Fruit fly (Drosophila melanogaster): ENCODE data around the gene neo.
A peak's percentile ranks its signal among the peaks of the same experiment; 100 is the strongest.

neo gene

dm6 chr3R:29861432-29862249 is 42.7 kb downstream of the neo start, which contains the start of the genes CG15514 and RpS8 (continued):
- TF ChIP-seq CG17612 (GFP tag; IDR thresholded peaks at IDR 0.05) (no peak), ems (GFP tag; optimal IDR thresholded peaks at IDR 0.05) (no peak), CG13296 (GFP tag; optimal IDR thresholded peaks at IDR 0.05) (peak; percentile 70), Jarid2 (GFP tag; optimal IDR thresholded peaks at IDR 0.05) (no peak), dan (GFP tag; IDR thresholded peaks at IDR 0.05) (no peak), CG14965 (GFP tag; optimal IDR thresholded peaks at IDR 0.05; ENCODE audit: borderline replicate concordance) (no peak), sc (optimal IDR thresholded peaks at IDR 0.05) (no peak), sc (GFP tag; optimal IDR thresholded peaks at IDR 0.05) (peak; percentile 17), CG7271 (tag; optimal IDR thresholded peaks at IDR 0.05) (peak; percentile 2), sima (GFP tag; optimal IDR thresholded peaks at IDR 0.05) (no peak), CG6254 (GFP tag; optimal IDR thresholded peaks at IDR 0.05) (peak; percentile 35), CG14050 (GFP tag; IDR thresholded peaks at IDR 0.05) (no peak), pho (GFP tag; optimal IDR thresholded peaks at IDR 0.05) (peak; percentile 6), klu (GFP tag; IDR thresholded peaks at IDR 0.05) (no peak), repo (GFP tag; optimal IDR thresholded peaks at IDR 0.05) (no peak), CG18599 (GFP tag; optimal IDR thresholded peaks at IDR 0.05) (peak; percentile 81), CG12155 (GFP tag; optimal IDR thresholded peaks at IDR 0.05) (peak; percentile 19), z (GFP tag; IDR thresholded peaks at IDR 0.05) (no peak), CG4424 (GFP tag; optimal IDR thresholded peaks at IDR 0.05) (peak; percentile 42), CG3847 (GFP tag; IDR thresholded peaks at IDR 0.05) (peak; percentile 46; the same call in 1 of the 2 replicates), CHES-1-like (GFP tag; optimal IDR thresholded peaks at IDR 0.05) (peak; percentile 39), Atf3 (GFP tag; optimal IDR thresholded peaks at IDR 0.05) (no peak), slou (GFP tag; optimal IDR thresholded peaks at IDR 0.05) (no peak), danr (GFP tag; IDR thresholded peaks at IDR 0.05) (no peak), HHEX (GFP tag; optimal IDR thresholded peaks at IDR 0.05) (peak; percentile 68), stwl (tag; optimal IDR thresholded peaks at IDR 0.05) (peak; percentile 35), row (GFP tag; IDR thresholded peaks at IDR 0.05) (peak; percentile 76), CG10959 (GFP tag; IDR thresholded peaks at IDR 0.05) (no peak), Hmx (GFP tag; optimal IDR thresholded peaks at IDR 0.05) (no peak), Side (GFP tag; optimal IDR thresholded peaks at IDR 0.05) (peak; percentile 42), tap (tag; optimal IDR thresholded peaks at IDR 0.05) (peak; percentile 69), knrl (GFP tag; IDR thresholded peaks at IDR 0.05; ENCODE audit: partially characterized antibody) (no peak), en (GFP tag; optimal IDR thresholded peaks at IDR 0.05) (no peak), kni (GFP tag; optimal IDR thresholded peaks at IDR 0.05) (peak; percentile 60), ash1 (GFP tag; optimal IDR thresholded peaks at IDR 0.05) (peak; percentile 31), MESR4 (GFP tag; optimal IDR thresholded peaks at IDR 0.05) (peak; percentile 97), stc (GFP tag; IDR thresholded peaks at IDR 0.05) (no peak), tin (GFP tag; optimal IDR thresholded peaks at IDR 0.05) (peak; percentile 38), tup (GFP tag; optimal IDR thresholded peaks at IDR 0.05) (no peak), jigr1 (GFP tag; IDR thresholded peaks at IDR 0.05) (no peak; the same call in 2 of the 3 replicates), D (optimal IDR thresholded peaks at IDR 0.05) (no peak), D (GFP tag; optimal IDR thresholded peaks at IDR 0.05) (peak; percentile 29), CG13894 (tag; optimal IDR thresholded peaks at IDR 0.05) (peak; percentile 39), Ssrp (tag; optimal IDR thresholded peaks at IDR 0.05) (peak; percentile 30), ssp (GFP tag; IDR thresholded peaks at IDR 0.05) (no peak), sens-2 (GFP tag; IDR thresholded peaks at IDR 0.05) (no peak), oc (tag; optimal IDR thresholded peaks at IDR 0.05) (peak; percentile 13), ase (GFP tag; IDR thresholded peaks at IDR 0.05) (no peak), CG13424 (tag; optimal IDR thresholded peaks at IDR 0.05) (peak; percentile 72), CG31388 (GFP tag; optimal IDR thresholded peaks at IDR 0.05) (no peak)

All from whole organism, embryonic.